Fruit fly (Drosophila melanogaster) whole organism, embryonic: Measurements from ENCODE around the gene CG8142.
A peak's percentile ranks its signal among the peaks of the same experiment; 100 is the strongest.

ENCODE experiments used
- Blimp-1 ChIP-seq: fragments of 200-800 bp; sonication (Bioruptor generic); optimal IDR thresholded peaks from 3 replicates; lab custom pipeline; 2018; ENCODE audit warnings: missing biosample characterization, missing genetic modification characterization, mild to moderate bottlenecking, moderate library complexity, missing genetic modification reagents
- Bteb2 ChIP-seq: fragments of 200-800 bp; sonication (Bioruptor generic); optimal IDR thresholded peaks from 2 replicates; lab custom pipeline; 2016; ENCODE audit warnings: missing biosample characterization, missing genetic modification characterization
- CG10267 ChIP-seq: fragments of 200-800 bp; sonication (Bioruptor generic); optimal IDR thresholded peaks from 2 replicates; lab custom pipeline; 2018; ENCODE audit warnings: missing biosample characterization, mild to moderate bottlenecking, missing genetic modification characterization, moderate library complexity
- CG10565 ChIP-seq: fragments of 200-800 bp; sonication (Bioruptor generic); optimal IDR thresholded peaks from 3 replicates; lab custom pipeline; 2016; ENCODE audit warnings: missing biosample characterization, mild to moderate bottlenecking, missing genetic modification characterization
- CG11504 ChIP-seq: fragments of 200-800 bp; sonication (Bioruptor generic); optimal IDR thresholded peaks from 3 replicates; lab custom pipeline; 2019; ENCODE audit warnings: missing biosample characterization, mild to moderate bottlenecking, missing genetic modification characterization, moderate library complexity
- CG14050 ChIP-seq: fragments of 200-800 bp; sonication (Bioruptor generic); IDR thresholded peaks from 3 replicates; pipeline ENCODE4 v1.3.6; 2022; ENCODE audit warnings: missing biosample characterization, missing genetic modification characterization
- CG16779 ChIP-seq: fragments of 200-800 bp; sonication (Bioruptor generic); IDR thresholded peaks from 2 replicates; pipeline ENCODE4 v1.3.6; 2022; ENCODE audit warnings: missing biosample characterization, missing genetic modification characterization
- CG17802 ChIP-seq: fragments of 200-800 bp; sonication (Bioruptor generic); optimal IDR thresholded peaks from 2 replicates; lab custom pipeline; 2018; ENCODE audit warnings: missing biosample characterization, mild to moderate bottlenecking, missing genetic modification characterization, moderate library complexity
- CG18011 ChIP-seq: fragments of 200-800 bp; sonication (Bioruptor generic); optimal IDR thresholded peaks from 2 replicates; lab custom pipeline; 2017; ENCODE audit warnings: missing biosample characterization, missing genetic modification characterization, mild to moderate bottlenecking, moderate library complexity, missing genotype
- CG18619 ChIP-seq: fragments of 200-800 bp; sonication (Bioruptor generic); optimal IDR thresholded peaks from 3 replicates; lab custom pipeline; 2017; ENCODE audit warnings: missing biosample characterization, mild to moderate bottlenecking, missing genetic modification characterization
- CG2199 ChIP-seq: fragments of 200-800 bp; sonication (Bioruptor generic); IDR thresholded peaks from 3 replicates; pipeline ENCODE4 v1.3.6; 2022; ENCODE audit warnings: missing biosample characterization, missing genetic modification characterization
- CG30431 ChIP-seq: fragments of 200-800 bp; sonication (Bioruptor generic); optimal IDR thresholded peaks from 2 replicates; lab custom pipeline; 2017; ENCODE audit warnings: missing biosample characterization, missing genetic modification characterization
- CG31224 ChIP-seq: fragments of 200-800 bp; sonication (Bioruptor generic); IDR thresholded peaks from 2 replicates; pipeline ENCODE4 v1.3.6; 2022; ENCODE audit warnings: missing biosample characterization, missing genetic modification characterization
- CG32772 ChIP-seq: fragments of 200-800 bp; sonication (Bioruptor generic); IDR thresholded peaks from 2 replicates; pipeline ENCODE4 v1.3.6; 2022; ENCODE audit warnings: missing biosample characterization, missing genetic modification characterization
- CG34224 ChIP-seq: fragments of 200-800 bp; sonication (Bioruptor generic); IDR thresholded peaks from 3 replicates; pipeline ENCODE4 v1.3.6; 2022; ENCODE audit warnings: missing biosample characterization, missing genetic modification characterization; ENCODE audit not compliant: partially characterized antibody
- CG5245 ChIP-seq: fragments of 200-800 bp; sonication (Bioruptor generic); optimal IDR thresholded peaks from 3 replicates; lab custom pipeline; 2016; ENCODE audit warnings: missing biosample characterization, missing genetic modification characterization
- CG5953 ChIP-seq: fragments of 200-800 bp; sonication (Bioruptor generic); IDR thresholded peaks from 2 replicates; pipeline ENCODE4 v1.3.6; 2022; ENCODE audit warnings: missing biosample characterization, missing genetic modification characterization
- CG6683 ChIP-seq: fragments of 200-800 bp; sonication (Bioruptor generic); optimal IDR thresholded peaks from 2 replicates; lab custom pipeline; 2017; ENCODE audit warnings: missing biosample characterization, mild to moderate bottlenecking, missing genetic modification characterization, missing genetic modification reagents
- CG7372 ChIP-seq: fragments of 200-800 bp; sonication (Bioruptor generic); IDR thresholded peaks from 2 replicates; pipeline ENCODE4 v1.3.6; 2022; ENCODE audit warnings: missing biosample characterization, missing genetic modification characterization
- Deaf1 ChIP-seq: fragments of 200-800 bp; optimal IDR thresholded peaks from 3 replicates; lab custom pipeline; 2019; ENCODE audit warnings: missing biosample characterization, mild to moderate bottlenecking, missing genetic modification characterization, moderate library complexity
- Doc2 ChIP-seq: fragments of 200-800 bp; sonication (Bioruptor generic); IDR thresholded peaks from 2 replicates; pipeline ENCODE4 v1.3.6; 2022; ENCODE audit warnings: missing biosample characterization, missing genetic modification characterization
- E2f2 ChIP-seq: fragments of 200-800 bp; sonication (Bioruptor generic); IDR thresholded peaks from 2 replicates; pipeline ENCODE4 v1.3.6; 2022; ENCODE audit warnings: missing biosample characterization, missing genetic modification characterization
- Ets65A ChIP-seq: fragments of 200-800 bp; sonication (Bioruptor generic); peaks from one replicate; lab custom pipeline; 2016; ENCODE audit warnings: missing biosample characterization, missing genetic modification characterization
- Fer2 ChIP-seq: fragments of 200-800 bp; sonication (Bioruptor generic); optimal IDR thresholded peaks from 2 replicates; lab custom pipeline; 2018; ENCODE audit warnings: missing biosample characterization, mild to moderate bottlenecking, missing genetic modification characterization, moderate library complexity
- Fer3 ChIP-seq: fragments of 200-800 bp; sonication (Bioruptor generic); optimal IDR thresholded peaks from 2 replicates; lab custom pipeline; 2018; ENCODE audit warnings: missing biosample characterization, mild to moderate bottlenecking, missing genetic modification characterization, moderate library complexity
- GATAe ChIP-seq: fragments of 200-800 bp; sonication (Bioruptor generic); conservative IDR thresholded peaks from 2 replicates; pipeline ENCODE4 v1.3.6; 2022; ENCODE audit warnings: missing biosample characterization, missing genetic modification characterization
- HmgZ ChIP-seq: fragments of 200-800 bp; sonication (Bioruptor generic); optimal IDR thresholded peaks from 2 replicates; lab custom pipeline; 2018; ENCODE audit warnings: missing biosample characterization, mild to moderate bottlenecking, missing genetic modification characterization
- Hr39 ChIP-seq: fragments of >200 bp; optimal IDR thresholded peaks from 2 replicates; lab custom pipeline; 2017
- Kr ChIP-seq: fragments of 200-800 bp; sonication (Bioruptor generic); optimal IDR thresholded peaks from 2 replicates; lab custom pipeline; 2017; ENCODE audit warnings: missing biosample characterization, mild to moderate bottlenecking, missing genetic modification characterization
- MESR4 ChIP-seq: fragments of 200-800 bp; sonication (Bioruptor generic); optimal IDR thresholded peaks from 2 replicates; lab custom pipeline; 2018; ENCODE audit warnings: missing biosample characterization, mild to moderate bottlenecking, missing genetic modification characterization, moderate library complexity
- Med ChIP-seq: fragments of 200-800 bp; sonication (Bioruptor generic); peaks from one replicate; lab custom pipeline; 2016; ENCODE audit warnings: missing biosample characterization, missing genetic modification characterization, mild to moderate bottlenecking, inconsistent platforms, moderate library complexity
- Myb ChIP-seq: fragments of 200-800 bp; sonication (Bioruptor generic); optimal IDR thresholded peaks from 2 replicates; lab custom pipeline; 2016; ENCODE audit warnings: missing biosample characterization, missing genetic modification characterization
- Stat92E ChIP-seq, 3 experiments: fragments of >200 bp in 2 of 3; fragments of 200-800 bp in 1 of 3; sonication (Bioruptor generic) in 1 of 3; optimal IDR thresholded peaks; 2 replicates each; lab custom pipeline; 2017 to 2019; ENCODE audit warnings: missing biosample characterization in 3 of 3, missing genetic modification characterization in 3 of 3, mild to moderate bottlenecking in 1 of 3, moderate library complexity in 1 of 3
- Vsx1 ChIP-seq: fragments of 200-800 bp; sonication (Bioruptor generic); optimal IDR thresholded peaks from 2 replicates; lab custom pipeline; 2017; ENCODE audit warnings: missing biosample characterization, mild to moderate bottlenecking, missing genetic modification characterization, missing genetic modification reagents
- bab2 ChIP-seq: fragments of 200-800 bp; sonication (Bioruptor generic); optimal IDR thresholded peaks from 2 replicates; lab custom pipeline; 2016; ENCODE audit warnings: missing biosample characterization, missing genetic modification characterization
- bbx ChIP-seq: fragments of 200-800 bp; sonication (Bioruptor generic); IDR thresholded peaks from 2 replicates; pipeline ENCODE4 v1.3.6; 2022; ENCODE audit warnings: missing biosample characterization, missing genetic modification characterization; ENCODE audit not compliant: partially characterized antibody
- bigmax ChIP-seq: fragments of 200-800 bp; sonication (Bioruptor generic); optimal IDR thresholded peaks from 2 replicates; lab custom pipeline; 2018; ENCODE audit warnings: missing biosample characterization, mild to moderate bottlenecking, missing genetic modification characterization
- cad ChIP-seq: fragments of >200 bp; optimal IDR thresholded peaks from 2 replicates; lab custom pipeline; 2017; ENCODE audit warnings: missing biosample characterization, missing genetic modification characterization
- ftz-f1 ChIP-seq: fragments of 200-800 bp; sonication (Bioruptor generic); optimal IDR thresholded peaks from 2 replicates; lab custom pipeline; 2016; ENCODE audit warnings: missing biosample characterization, missing genetic modification characterization
- gce ChIP-seq: fragments of 200-800 bp; sonication (Bioruptor generic); IDR thresholded peaks from 3 replicates; pipeline ENCODE4 v1.3.6; 2022; ENCODE audit warnings: missing biosample characterization, missing genetic modification characterization
- klu ChIP-seq: fragments of 200-800 bp; sonication (Bioruptor generic); IDR thresholded peaks from 2 replicates; pipeline ENCODE4 v1.3.6; 2022; ENCODE audit warnings: missing biosample characterization, missing genetic modification characterization
- lola ChIP-seq, 3 experiments: fragments of >200 bp in 2 of 3; fragments of 200-800 bp in 1 of 3; sonication (Bioruptor generic) in 1 of 3; optimal IDR thresholded peaks; 2 replicates each; lab custom pipeline; 2017 to 2019; ENCODE audit warnings: missing biosample characterization in 3 of 3, missing genetic modification characterization in 3 of 3, mild to moderate bottlenecking in 1 of 3, moderate library complexity in 1 of 3
- nom ChIP-seq: fragments of 200-800 bp; sonication (Bioruptor generic); optimal IDR thresholded peaks from 2 replicates; lab custom pipeline; 2017; ENCODE audit warnings: missing biosample characterization, missing genetic modification characterization, mild to moderate bottlenecking, moderate library complexity, missing genetic modification reagents
- onecut ChIP-seq: fragments of 200-800 bp; sonication (Bioruptor generic); IDR thresholded peaks from 2 replicates; pipeline ENCODE4 v1.3.6; 2022; ENCODE audit warnings: missing biosample characterization, missing genetic modification characterization
- rib ChIP-seq: fragments of 200-800 bp; sonication (Bioruptor generic); IDR thresholded peaks from 2 replicates; pipeline ENCODE4 v1.3.6; 2022; ENCODE audit warnings: missing biosample characterization, missing genetic modification characterization
- sens-2 ChIP-seq: fragments of 200-800 bp; sonication (Bioruptor generic); IDR thresholded peaks from 2 replicates; pipeline ENCODE4 v1.3.6; 2022; ENCODE audit warnings: missing biosample characterization, missing genetic modification characterization
- sima ChIP-seq: fragments of 200-800 bp; sonication (Bioruptor generic); optimal IDR thresholded peaks from 2 replicates; lab custom pipeline; 2016; ENCODE audit warnings: missing biosample characterization, missing genetic modification characterization
- slbo ChIP-seq: fragments of 200-800 bp; sonication (Bioruptor generic); IDR thresholded peaks from 2 replicates; pipeline ENCODE4 v1.3.6; 2022; ENCODE audit warnings: missing biosample characterization, missing genetic modification characterization
- tll ChIP-seq, 2 experiments: fragments of 200-800 bp in 1 of 2; fragments of >200 bp in 1 of 2; sonication (Bioruptor generic) in 1 of 2; optimal IDR thresholded peaks; 2 replicates each; lab custom pipeline; 2017 to 2019; ENCODE audit warnings: missing biosample characterization in 2 of 2, missing genetic modification characterization in 2 of 2, mild to moderate bottlenecking in 1 of 2, moderate library complexity in 1 of 2
- toy ChIP-seq: fragments of 200-800 bp; sonication (Bioruptor generic); IDR thresholded peaks from 2 replicates; pipeline ENCODE4 v1.3.6; 2022; ENCODE audit warnings: missing biosample characterization, missing genetic modification characterization

The CG8142 gene

dm6 chrX:17799070-17799802 lies 45.3 kb downstream of the CG8142 start:
- TF ChIP-seq CG34224 (GFP tag; lab: Robert Waterston, UW) (no peak), Stat92E (GFP tag; optimal IDR thresholded peaks at IDR 0.05; lab: Kevin White, UChicago) (no peak), bigmax (GFP tag; lab: Kevin White, UChicago) (no peak), CG2199 (GFP tag; lab: Robert Waterston, UW) (no peak), CG30431 (GFP tag; lab: Kevin White, UChicago) (no peak), CG5953 (no peak), CG18619 (GFP tag; lab: Kevin White, UChicago) (no peak), CG31224 (GFP tag; lab: Robert Waterston, UW) (no peak), lola (GFP tag; optimal IDR thresholded peaks at IDR 0.05; lab: Kevin White, UChicago) (peak in 1 of 3 experiments; percentile 64), nom (GFP tag; lab: Kevin White, UChicago) (no peak), CG32772 (no peak), Ets65A (no peak), klu (no peak), Kr (GFP tag; lab: Kevin White, UChicago) (no peak), CG10565 (GFP tag; lab: Kevin White, UChicago) (no peak), toy (no peak), Fer2 (tag; lab: Kevin White, UChicago) (no peak), cad (no peak), Med (GFP tag; lab: Kevin White, UChicago) (peak; percentile 42), Bteb2 (no peak), CG11504 (tag; lab: Kevin White, UChicago) (peak; percentile 62), CG16779 (GFP tag; lab: Robert Waterston, UW) (no peak), Hr39 (lab: Kevin White, UChicago) (no peak), bab2 (no peak), Myb (GFP tag; lab: Kevin White, UChicago) (no peak), CG14050 (GFP tag; lab: Robert Waterston, UW) (no peak), sens-2 (GFP tag; lab: Robert Waterston, UW) (no peak), Vsx1 (GFP tag; lab: Kevin White, UChicago) (no peak), Deaf1 (tag; lab: Kevin White, UChicago) (no peak), rib (GFP tag; lab: Robert Waterston, UW) (no peak), onecut (0 out of 2 replicates have a peak, but pooled peaks have one; percentile 10), CG10267 (tag; lab: Kevin White, UChicago) (peak; percentile 28), tll (GFP tag; optimal IDR thresholded peaks at IDR 0.05; lab: Kevin White, UChicago) (no peak), CG5245 (no peak), CG17802 (tag; lab: Kevin White, UChicago) (no peak), bbx (GFP tag; lab: Robert Waterston, UW) (no peak), Blimp-1 (GFP tag; lab: Kevin White, UChicago) (peak; percentile 45), MESR4 (GFP tag; lab: Kevin White, UChicago) (no peak), HmgZ (tag; lab: Kevin White, UChicago) (no peak), GATAe (GFP tag; lab: Robert Waterston, UW) (no peak), sima (GFP tag; lab: Kevin White, UChicago) (no peak), E2f2 (no peak), CG6683 (GFP tag; lab: Kevin White, UChicago) (no peak), ftz-f1 (no peak), CG18011 (GFP tag; lab: Kevin White, UChicago) (no peak), slbo (no peak), Fer3 (tag; lab: Kevin White, UChicago) (no peak), gce (no peak), CG7372 (GFP tag; lab: Robert Waterston, UW) (no peak), Doc2 (GFP tag; lab: Robert Waterston, UW) (no peak)
